Worm (Caenorhabditis elegans) whole organism, L3 larva: ENCODE measurements around the gene srh-173.

Experiments
- ceh-82 ChIP-seq: fragments of 150-350 bp; optimal IDR thresholded peaks from 2 replicates; lab custom pipeline; 2014; ENCODE audit warnings: missing biosample characterization, missing genetic modification characterization
- ceh-9 ChIP-seq: sonication (generic microtip); optimal IDR thresholded peaks from 2 replicates; lab custom pipeline; 2018; ENCODE audit warnings: missing biosample characterization, missing genetic modification characterization
- elt-2 ChIP-seq: sonication (generic microtip); optimal IDR thresholded peaks from 2 replicates; lab custom pipeline; 2016; ENCODE audit warnings: missing genetic modification reagents, mild to moderate bottlenecking, missing genetic modification characterization, missing compliant biosample characterization
- fos-1 ChIP-seq: fragments of 150-350 bp; optimal IDR thresholded peaks from 2 replicates; lab custom pipeline; 2014; ENCODE audit warnings: missing biosample characterization, missing genetic modification characterization
- nfya-1 ChIP-seq: sonication (generic microtip); optimal IDR thresholded peaks from 2 replicates; lab custom pipeline; 2017; ENCODE audit warnings: missing genetic modification characterization, mild to moderate bottlenecking, missing compliant biosample characterization, antibody characterized with exemption, moderate library complexity; ENCODE audit not compliant: insufficient read depth
- nhr-11 ChIP-seq: fragments of 150-350 bp; optimal IDR thresholded peaks from 2 replicates; lab custom pipeline; 2014; ENCODE audit warnings: missing biosample characterization, missing genetic modification characterization
- nhr-23 ChIP-seq: fragments of 150-350 bp; optimal IDR thresholded peaks from 2 replicates; lab custom pipeline; 2014; ENCODE audit warnings: missing biosample characterization, missing genetic modification reagents, missing genetic modification characterization
- nhr-76 ChIP-seq: fragments of 150-350 bp; sonication (generic microtip); optimal IDR thresholded peaks from 5 replicates; lab custom pipeline; 2014; ENCODE audit warnings: missing biosample characterization, missing genetic modification characterization
- sea-2 ChIP-seq: fragments of 150-350 bp; sonication (generic microtip); optimal IDR thresholded peaks from 4 replicates; lab custom pipeline; 2014; ENCODE audit warnings: missing biosample characterization, missing genetic modification reagents, missing genetic modification characterization
- unc-39 ChIP-seq: sonication (generic microtip); optimal IDR thresholded peaks from 4 replicates; lab custom pipeline; 2017; ENCODE audit warnings: missing biosample characterization, missing genetic modification characterization
- unc-62 ChIP-seq: fragments of 150-350 bp; sonication (generic microtip); optimal IDR thresholded peaks from 4 replicates; lab custom pipeline; 2014; ENCODE audit warnings: missing biosample characterization, missing genetic modification reagents, missing genetic modification characterization
- ztf-11 ChIP-seq: fragments of 150-350 bp; optimal IDR thresholded peaks from 2 replicates; lab custom pipeline; 2014; ENCODE audit warnings: missing biosample characterization, missing genetic modification characterization
- ztf-4 ChIP-seq: fragments of 150-350 bp; optimal IDR thresholded peaks from 2 replicates; lab custom pipeline; 2014; ENCODE audit warnings: missing biosample characterization, missing genetic modification characterization

- TF ChIP-seq nhr-23 (no peak), unc-62 (GFP tag; lab: Kevin White, UChicago) (no peak), fos-1 (tag; lab: Kevin White, UChicago) (no peak), ceh-82 (tag; lab: Kevin White, UChicago) (no peak), ztf-4 (tag; lab: Kevin White, UChicago) (no peak), nfya-1 (tag; lab: Kevin White, UChicago) (no peak), unc-39 (no peak), elt-2 (tag; lab: Kevin White, UChicago) (no peak), ceh-9 (tag; lab: Kevin White, UChicago) (no peak), sea-2 (no peak), nhr-76 (tag; lab: Kevin White, UChicago) (no peak), ztf-11 (tag; lab: Kevin White, UChicago) (no peak), nhr-11 (tag; lab: Kevin White, UChicago) (no peak)
Observed at ce11 chrV:19934223-19934622, 38.9 kb upstream of the srh-173 start, which contains the start of gene algn-7.
